Worm (Caenorhabditis elegans) whole organism, mixed stage, embryonic: ENCODE measurements around the gene prp-18.

Source experiments
- bed-3 ChIP-seq: fragments of 200-800 bp; sonication (Bioruptor generic); optimal IDR thresholded peaks from 3 replicates; lab custom pipeline; 2018; ENCODE audit warnings: mild to moderate bottlenecking, missing genetic modification characterization, moderate library complexity, missing compliant biosample characterization
- blmp-1 ChIP-seq: fragments of 150-350 bp; optimal IDR thresholded peaks from 2 replicates; lab custom pipeline; 2014; ENCODE audit warnings: missing biosample characterization, missing genetic modification characterization
- ceh-39 ChIP-seq: fragments of 150-350 bp; optimal IDR thresholded peaks from 2 replicates; lab custom pipeline; 2014; ENCODE audit warnings: missing biosample characterization, missing genetic modification characterization
- ceh-43 ChIP-seq: fragments of 200-800 bp; sonication (Bioruptor generic); optimal IDR thresholded peaks from 2 replicates; lab custom pipeline; 2018; ENCODE audit warnings: mild to moderate bottlenecking, missing genetic modification characterization, moderate library complexity, missing compliant biosample characterization
- ceh-83 ChIP-seq: fragments of 200-800 bp; sonication (Bioruptor generic); optimal IDR thresholded peaks from 2 replicates; lab custom pipeline; 2018; ENCODE audit warnings: mild to moderate bottlenecking, missing genetic modification characterization, missing compliant biosample characterization
- ces-1 ChIP-seq: fragments of 150-350 bp; optimal IDR thresholded peaks from 2 replicates; lab custom pipeline; 2014; ENCODE audit warnings: missing biosample characterization, missing genetic modification reagents, missing genetic modification characterization
- cnd-1 ChIP-seq: fragments of 200-800 bp; sonication (Bioruptor generic); optimal IDR thresholded peaks from 2 replicates; lab custom pipeline; 2018; ENCODE audit warnings: mild to moderate bottlenecking, missing genetic modification characterization, missing compliant biosample characterization
- drap-1 ChIP-seq: fragments of 200-800 bp; sonication (Bioruptor generic); optimal IDR thresholded peaks from 3 replicates; lab custom pipeline; 2018; ENCODE audit warnings: mild to moderate bottlenecking, missing genetic modification characterization, missing compliant biosample characterization
- elt-1 ChIP-seq: sonication (generic microtip); optimal IDR thresholded peaks from 2 replicates; lab custom pipeline; 2017; ENCODE audit warnings: missing genetic modification characterization, mild to moderate bottlenecking, missing compliant biosample characterization, antibody characterized with exemption, moderate library complexity, borderline replicate concordance; ENCODE audit not compliant: insufficient read depth
- flh-1 ChIP-seq: fragments of 200-800 bp; sonication (Bioruptor generic); optimal IDR thresholded peaks from 2 replicates; lab custom pipeline; 2018; ENCODE audit warnings: mild to moderate bottlenecking, missing genetic modification characterization, moderate library complexity, missing compliant biosample characterization
- ham-2 ChIP-seq: fragments of 200-800 bp; sonication (Bioruptor generic); optimal IDR thresholded peaks from 2 replicates; lab custom pipeline; 2018; ENCODE audit warnings: mild to moderate bottlenecking, missing genetic modification characterization, missing compliant biosample characterization
- hlh-1 ChIP-seq: fragments of 150-350 bp; optimal IDR thresholded peaks from 2 replicates; lab custom pipeline; 2014; ENCODE audit warnings: missing biosample characterization, missing genetic modification reagents, missing genetic modification characterization
- lin-13 ChIP-seq: fragments of 150-350 bp; optimal IDR thresholded peaks from 2 replicates; lab custom pipeline; 2014; ENCODE audit warnings: missing biosample characterization, missing genetic modification characterization
- lin-32 ChIP-seq: fragments of 200-800 bp; sonication (Bioruptor generic); optimal IDR thresholded peaks from 2 replicates; lab custom pipeline; 2018; ENCODE audit warnings: mild to moderate bottlenecking, missing genetic modification characterization, missing compliant biosample characterization
- lsy-2 ChIP-seq: fragments of 150-350 bp; optimal IDR thresholded peaks from 2 replicates; lab custom pipeline; 2014; ENCODE audit warnings: missing biosample characterization, missing genetic modification characterization
- mab-5 ChIP-seq: fragments of 150-350 bp; optimal IDR thresholded peaks from 2 replicates; lab custom pipeline; 2014; ENCODE audit warnings: missing biosample characterization, missing genetic modification characterization
- mep-1 ChIP-seq: fragments of 150-350 bp; optimal IDR thresholded peaks from 2 replicates; lab custom pipeline; 2017; ENCODE audit warnings: missing biosample characterization, missing genetic modification reagents, missing genetic modification characterization, inconsistent platforms
- mls-2 ChIP-seq: sonication (generic microtip); optimal IDR thresholded peaks from 2 replicates; lab custom pipeline; 2016; ENCODE audit warnings: mild to moderate bottlenecking, missing genetic modification characterization, moderate library complexity, missing compliant biosample characterization
- nhr-2 ChIP-seq: fragments of 150-350 bp; optimal IDR thresholded peaks from 2 replicates; lab custom pipeline; 2014; ENCODE audit warnings: missing biosample characterization, missing genetic modification characterization
- nhr-237 ChIP-seq: fragments of 150-350 bp; optimal IDR thresholded peaks from 2 replicates; lab custom pipeline; 2014; ENCODE audit warnings: missing biosample characterization, missing genetic modification characterization
- nhr-76 ChIP-seq: sonication (generic microtip); optimal IDR thresholded peaks from 2 replicates; lab custom pipeline; 2017; ENCODE audit warnings: missing biosample characterization, missing genetic modification characterization
- pha-4 ChIP-seq: fragments of 150-350 bp; optimal IDR thresholded peaks from 2 replicates; lab custom pipeline; 2018; ENCODE audit warnings: missing biosample characterization, missing genetic modification reagents, missing genetic modification characterization
- sem-2 ChIP-seq: fragments of 200-800 bp; sonication (Bioruptor generic); optimal IDR thresholded peaks from 2 replicates; lab custom pipeline; 2018; ENCODE audit warnings: mild to moderate bottlenecking, missing genetic modification characterization, missing compliant biosample characterization
- snpc-4 ChIP-seq: fragments of 150-350 bp; optimal IDR thresholded peaks from 2 replicates; lab custom pipeline; 2014; ENCODE audit warnings: missing biosample characterization, missing genetic modification characterization
- sptf-1 ChIP-seq: sonication (generic microtip); optimal IDR thresholded peaks from 2 replicates; lab custom pipeline; 2017; ENCODE audit warnings: mild to moderate bottlenecking, missing genetic modification characterization, moderate library complexity, missing compliant biosample characterization
- tbx-8 ChIP-seq: fragments of 200-800 bp; sonication (Bioruptor generic); optimal IDR thresholded peaks from 2 replicates; lab custom pipeline; 2018; ENCODE audit warnings: mild to moderate bottlenecking, missing genetic modification characterization, moderate library complexity, missing compliant biosample characterization
- unc-39 ChIP-seq: fragments of 150-350 bp; optimal IDR thresholded peaks from 2 replicates; lab custom pipeline; 2014; ENCODE audit warnings: missing biosample characterization, missing genetic modification characterization
- zip-8 ChIP-seq: fragments of 150-350 bp; optimal IDR thresholded peaks from 2 replicates; lab custom pipeline; 2014; ENCODE audit warnings: missing biosample characterization, missing genetic modification characterization
- ztf-11 ChIP-seq: fragments of 150-350 bp; optimal IDR thresholded peaks from 2 replicates; lab custom pipeline; 2014; ENCODE audit warnings: missing biosample characterization, missing genetic modification characterization

Gene prp-18

ce11 chrIV:9866865-9867264, 17.3 kb downstream of the prp-18 start:
- TF ChIP-seq mls-2 (tag; lab: Kevin White, UChicago) (no peak), drap-1 (GFP tag; lab: Kevin White, UChicago) (no peak)

- TF ChIP-seq nhr-237 (tag; lab: Kevin White, UChicago) = no peak
- TF ChIP-seq ces-1 = no peak
- TF ChIP-seq hlh-1 (tag; lab: Kevin White, UChicago) = no peak
- TF ChIP-seq ceh-83 (GFP tag; lab: Kevin White, UChicago) = no peak
- no peak for TF ChIP-seq lin-13 (tag; lab: Kevin White, UChicago)
- no peak for TF ChIP-seq nhr-76 (tag; lab: Kevin White, UChicago)
- no peak for TF ChIP-seq sptf-1 (tag; lab: Kevin White, UChicago)
- TF ChIP-seq mls-2 (tag; lab: Kevin White, UChicago) = no peak
- no peak for TF ChIP-seq cnd-1 (tag; lab: Kevin White, UChicago)
- TF ChIP-seq unc-39 (tag; lab: Kevin White, UChicago) = no peak
Measured at ce11 chrIV:9864778-9865177, 19.4 kb downstream of the prp-18 start, which contains the start of the genes K07F5.15 and K07F5.22. Gene K07F5.15, plus strand, starts transcription at chrIV:9865078. Gene K07F5.22, plus strand, starts transcription at chrIV:9865078.

- TF ChIP-seq sptf-1 (tag; lab: Kevin White, UChicago) (no peak), elt-1 (tag; lab: Kevin White, UChicago) (no peak), snpc-4 (tag; lab: Kevin White, UChicago) (no peak), nhr-2 (tag; lab: Kevin White, UChicago) (no peak), ham-2 (no peak), zip-8 (tag; lab: Kevin White, UChicago) (no peak), mep-1 (tag; lab: Kevin White, UChicago) (no peak), blmp-1 (tag; lab: Kevin White, UChicago) (no peak), lin-32 (GFP tag; lab: Kevin White, UChicago) (no peak), tbx-8 (GFP tag; lab: Kevin White, UChicago) (no peak), pha-4 (no peak), drap-1 (GFP tag; lab: Kevin White, UChicago) (no peak), ceh-83 (GFP tag; lab: Kevin White, UChicago) (no peak)
Measured at ce11 chrIV:9863817-9864216, 20.4 kb downstream of the prp-18 start, which contains the start of gene K07F5.16. Gene K07F5.16, plus strand, starts transcription at chrIV:9864117.

ce11 chrIV:9861921-9862320, 22.3 kb downstream of the prp-18 start, which contains the start of gene K07F5.14:
Gene K07F5.14, plus strand, starts transcription at chrIV:9862221.
- no peak for TF ChIP-seq sem-2 (GFP tag; lab: Kevin White, UChicago)
- no peak for TF ChIP-seq lin-13 (tag; lab: Kevin White, UChicago)
- TF ChIP-seq pha-4 = no peak

- no peak for TF ChIP-seq ces-1
- TF ChIP-seq tbx-8 (GFP tag; lab: Kevin White, UChicago) = no peak
- TF ChIP-seq ceh-43 (GFP tag; lab: Kevin White, UChicago) = no peak
- TF ChIP-seq pha-4 = no peak
- TF ChIP-seq flh-1 = no peak
- TF ChIP-seq ceh-39 (tag; lab: Kevin White, UChicago) = no peak
Measured at ce11 chrIV:9858970-9859369, 25.2 kb downstream of the prp-18 start.

ce11 chrIV:9857952-9858488, 26.2 kb downstream of the prp-18 start, which contains the start of gene npp-1:
Gene npp-1, plus strand, starts transcription at chrIV:9858488.
- TF ChIP-seq lsy-2 (tag; lab: Kevin White, UChicago) (peak; percentile 21), mep-1 (tag; lab: Kevin White, UChicago) (peak; percentile 64), zip-8 (tag; lab: Kevin White, UChicago) (no peak), ceh-39 (tag; lab: Kevin White, UChicago) (peak; percentile 67)
- TF ChIP-seq, all 35 proteins: peak for 3

ce11 chrIV:9855712-9856111, 28.5 kb downstream of the prp-18 start, which contains the start of gene K07F5.12:
Gene K07F5.12, plus strand, starts transcription at chrIV:9856012.
- TF ChIP-seq ztf-11 (tag; lab: Kevin White, UChicago) (no peak), mab-5 (no peak), pha-4 (no peak), bed-3 (GFP tag; lab: Kevin White, UChicago) (no peak), lin-13 (tag; lab: Kevin White, UChicago) (no peak)
